Worm (Caenorhabditis elegans): ENCODE results near the gene T10C6.7.

Gene T10C6.7

ce11 chrV:16075250-16075709 is 43.8 kb upstream of the T10C6.7 start, which contains the start of the genes F14H3.12 and srj-29:
TSS of gene F14H3.12 (minus strand) at chrV:16075323.
TSS of gene srj-29 (plus strand) at chrV:16075659.
- TF ChIP-seq daf-16 (GFP tag; optimal IDR thresholded peaks at IDR 0.05) (no peak), daf-16 (tag; optimal IDR thresholded peaks at IDR 0.05) (peak; percentile 83), hmg-1.1 (GFP tag; IDR thresholded peaks at IDR 0.05) (no peak), pqm-1 (tag; optimal IDR thresholded peaks at IDR 0.05) (peak; percentile 73), hlh-11 (tag; optimal IDR thresholded peaks at IDR 0.05) (peak; percentile 49), nhr-28 (tag; optimal IDR thresholded peaks at IDR 0.05) (peak; percentile 74), dpl-1 (GFP tag; optimal IDR thresholded peaks at IDR 0.05) (no peak), sdz-12 (GFP tag; optimal IDR thresholded peaks at IDR 0.05) (no peak), T20F7.1 (GFP tag; optimal IDR thresholded peaks at IDR 0.05) (no peak), nhr-77 (tag; optimal IDR thresholded peaks at IDR 0.05) (peak; percentile 52), lin-38 (GFP tag; IDR thresholded peaks at IDR 0.05) (no peak), dmd-6 (GFP tag; IDR thresholded peaks at IDR 0.05) (peak; percentile 74), set-16 (GFP tag; IDR thresholded peaks at IDR 0.05) (no peak), dve-1 (tag; optimal IDR thresholded peaks at IDR 0.05; ENCODE audit: insufficient read depth) (peak; percentile 79)

ce11 chrV:16073856-16074255 is 42.3 kb upstream of the T10C6.7 start, which contains the start of gene srj-10:
TSS of gene srj-10 (minus strand) at chrV:16073956.
- TF ChIP-seq pha-4 (GFP tag; IDR thresholded peaks at IDR 0.05) = no peak
- no peak for TF ChIP-seq pha-4 (tag; optimal IDR thresholded peaks at IDR 0.05)
- no peak for TF ChIP-seq egl-43 (GFP tag; IDR thresholded peaks at IDR 0.05)
- TF ChIP-seq hlh-11 (tag; optimal IDR thresholded peaks at IDR 0.05) = no peak
- no peak for TF ChIP-seq tag-97 (GFP tag; IDR thresholded peaks at IDR 0.05)
- TF ChIP-seq daf-12 (tag; optimal IDR thresholded peaks at IDR 0.05) = no peak
- TF ChIP-seq egl-27 (tag; optimal IDR thresholded peaks at IDR 0.05) = no peak
- no peak for TF ChIP-seq nhr-10 (tag; optimal IDR thresholded peaks at IDR 0.05)
- TF ChIP-seq ZK337.2 (GFP tag; IDR thresholded peaks at IDR 0.05) = no peak
- no peak for TF ChIP-seq jun-1 (tag; optimal IDR thresholded peaks at IDR 0.05)
- no peak for TF ChIP-seq Y105C5A.15 (GFP tag; IDR thresholded peaks at IDR 0.05)

- TF ChIP-seq nhr-28 (tag; optimal IDR thresholded peaks at IDR 0.05) (peak; percentile 89), daf-16 (GFP tag; optimal IDR thresholded peaks at IDR 0.05) (no peak), daf-16 (tag; optimal IDR thresholded peaks at IDR 0.05) (peak; percentile 54), mep-1 (tag; optimal IDR thresholded peaks at IDR 0.05) (no peak), dve-1 (tag; optimal IDR thresholded peaks at IDR 0.05; ENCODE audit: insufficient read depth) (peak; percentile 43), lin-38 (GFP tag; IDR thresholded peaks at IDR 0.05) (no peak), spr-1 (tag; optimal IDR thresholded peaks at IDR 0.05) (no peak), pqm-1 (tag; optimal IDR thresholded peaks at IDR 0.05) (peak; percentile 23), ces-1 (GFP tag; optimal IDR thresholded peaks at IDR 0.05) (no peak), unc-62 (GFP tag; optimal IDR thresholded peaks at IDR 0.05 in 1 of 2) (peak in 1 of 2 experiments; percentile 62), unc-62 (tag; optimal IDR thresholded peaks at IDR 0.05) (no peak), lin-15B (tag; optimal IDR thresholded peaks at IDR 0.05) (no peak), lir-3 (tag; optimal IDR thresholded peaks at IDR 0.05) (no peak), dmd-6 (GFP tag; IDR thresholded peaks at IDR 0.05) (peak; percentile 40; the same call in 1 of the 2 replicates), gei-8 (GFP tag; optimal IDR thresholded peaks at IDR 0.05) (no peak)
Observed at ce11 chrV:16071167-16071566, 39.7 kb upstream of the T10C6.7 start, which contains the start of gene nhr-176. TSS of gene nhr-176 (plus strand) at chrV:16071325.

- no peak for TF ChIP-seq nhr-102 (tag; optimal IDR thresholded peaks at IDR 0.05)
- no peak for TF ChIP-seq duxl-1 (tag; optimal IDR thresholded peaks at IDR 0.05; ENCODE audit: poor library complexity)
- no peak for TF ChIP-seq hlh-30 (tag; optimal IDR thresholded peaks at IDR 0.05; ENCODE audit: insufficient read depth)
- TF ChIP-seq dpl-1 (GFP tag; optimal IDR thresholded peaks at IDR 0.05) = no peak
- TF ChIP-seq dmd-9 (GFP tag; IDR thresholded peaks at IDR 0.05) = no peak
- no peak for TF ChIP-seq ces-1 (GFP tag; optimal IDR thresholded peaks at IDR 0.05)
- no peak for TF ChIP-seq ceh-82 (tag; optimal IDR thresholded peaks at IDR 0.05)
- no peak for TF ChIP-seq nhr-237 (tag; optimal IDR thresholded peaks at IDR 0.05)
- TF ChIP-seq ZK546.5 (tag; optimal IDR thresholded peaks at IDR 0.05) = no peak
- TF ChIP-seq hlh-11 (tag; optimal IDR thresholded peaks at IDR 0.05) = no peak
- TF ChIP-seq F49E8.2 (tag; optimal IDR thresholded peaks at IDR 0.05; ENCODE audit: borderline replicate concordance) = no peak
- TF ChIP-seq nhr-76 (tag; optimal IDR thresholded peaks at IDR 0.05) = no peak
- no peak for TF ChIP-seq dve-1 (tag; optimal IDR thresholded peaks at IDR 0.05; ENCODE audit: insufficient read depth)
- TF ChIP-seq daf-19 (GFP tag; conservative IDR thresholded peaks at IDR 0.05) = no peak
- TF ChIP-seq T26A8.4 (GFP tag; IDR thresholded peaks at IDR 0.05) = no peak
- TF ChIP-seq Y105C5A.15 (GFP tag; IDR thresholded peaks at IDR 0.05) = no peak
- TF ChIP-seq madf-9 (GFP tag; conservative IDR thresholded peaks at IDR 0.05) = no peak
Observed at ce11 chrV:16068938-16069337, 37.4 kb upstream of the T10C6.7 start, which contains the start of gene cyp-35D1. TSS of gene cyp-35D1 (plus strand) at chrV:16069238.

Measured in whole organism, L4 larva.